Fruit fly (Drosophila melanogaster) whole organism, embryonic: ENCODE results near the gene Ak3.
A peak's percentile ranks its signal among the peaks of the same experiment; 100 is the strongest.

Experiments
- Abd-B ChIP-seq: fragments of 200-800 bp; sonication (Bioruptor generic); optimal IDR thresholded peaks from 2 replicates; lab custom pipeline; 2018; ENCODE audit warnings: missing biosample characterization, mild to moderate bottlenecking, missing genetic modification characterization, moderate library complexity
- Ada2b ChIP-seq: fragments of 200-800 bp; sonication (Bioruptor generic); IDR thresholded peaks from 2 replicates; pipeline ENCODE4 v1.3.6; 2022; ENCODE audit warnings: missing biosample characterization, missing genetic modification characterization
- B-H1 ChIP-seq: fragments of 200-800 bp; sonication (Bioruptor generic); IDR thresholded peaks from 3 replicates; pipeline ENCODE4 v1.3.6; 2022; ENCODE audit warnings: missing biosample characterization, missing genetic modification characterization
- Bdp1 ChIP-seq: fragments of 200-800 bp; sonication (Bioruptor generic); optimal IDR thresholded peaks from 3 replicates; lab custom pipeline; 2016; ENCODE audit warnings: missing biosample characterization, missing genetic modification characterization
- Bgb ChIP-seq: fragments of 200-800 bp; sonication (Bioruptor generic); IDR thresholded peaks from 2 replicates; pipeline ENCODE4 v1.3.6; 2022; ENCODE audit warnings: missing biosample characterization, missing genetic modification characterization; ENCODE audit not compliant: partially characterized antibody
- Blimp-1 ChIP-seq: fragments of 200-800 bp; sonication (Bioruptor generic); optimal IDR thresholded peaks from 3 replicates; lab custom pipeline; 2018; ENCODE audit warnings: missing biosample characterization, missing genetic modification characterization, mild to moderate bottlenecking, moderate library complexity, missing genetic modification reagents
- CG10959 ChIP-seq: fragments of 200-800 bp; sonication (Bioruptor generic); IDR thresholded peaks from 2 replicates; pipeline ENCODE4 v1.3.6; 2022; ENCODE audit warnings: missing biosample characterization, missing genetic modification characterization
- CG11398 ChIP-seq: fragments of 200-800 bp; sonication (Bioruptor generic); optimal IDR thresholded peaks from 2 replicates; lab custom pipeline; 2016; ENCODE audit warnings: missing biosample characterization, missing genetic modification characterization
- CG12104 ChIP-seq: fragments of 200-800 bp; sonication (Bioruptor generic); optimal IDR thresholded peaks from 3 replicates; lab custom pipeline; 2016; ENCODE audit warnings: missing biosample characterization, missing genetic modification characterization
- CG12155 ChIP-seq: fragments of 200-800 bp; sonication (Bioruptor generic); optimal IDR thresholded peaks from 3 replicates; lab custom pipeline; 2016; ENCODE audit warnings: missing biosample characterization, missing genetic modification characterization
- CG14050 ChIP-seq: fragments of 200-800 bp; sonication (Bioruptor generic); IDR thresholded peaks from 3 replicates; pipeline ENCODE4 v1.3.6; 2022; ENCODE audit warnings: missing biosample characterization, missing genetic modification characterization
- CG15269 ChIP-seq: fragments of 200-800 bp; sonication (Bioruptor generic); optimal IDR thresholded peaks from 2 replicates; lab custom pipeline; 2018; ENCODE audit warnings: missing biosample characterization, mild to moderate bottlenecking, missing genetic modification characterization, moderate library complexity
- CG17612 ChIP-seq: fragments of 200-800 bp; sonication (Bioruptor generic); IDR thresholded peaks from 2 replicates; pipeline ENCODE4 v1.3.6; 2022; ENCODE audit warnings: missing biosample characterization, missing genetic modification characterization
- CG3065 ChIP-seq: fragments of 200-800 bp; sonication (Bioruptor generic); optimal IDR thresholded peaks from 2 replicates; lab custom pipeline; 2016; ENCODE audit warnings: missing biosample characterization, missing genetic modification characterization
- CG31224 ChIP-seq: fragments of 200-800 bp; sonication (Bioruptor generic); IDR thresholded peaks from 2 replicates; pipeline ENCODE4 v1.3.6; 2022; ENCODE audit warnings: missing biosample characterization, missing genetic modification characterization
- CG43689 ChIP-seq: fragments of 200-800 bp; sonication (Bioruptor generic); IDR thresholded peaks from 2 replicates; pipeline ENCODE4 v1.3.6; 2022; ENCODE audit warnings: missing biosample characterization, missing genetic modification characterization
- CG4820 ChIP-seq: fragments of 200-800 bp; sonication (Bioruptor generic); optimal IDR thresholded peaks from 3 replicates; lab custom pipeline; 2016; ENCODE audit warnings: missing biosample characterization, missing genetic modification characterization
- CG5180 ChIP-seq: fragments of 200-800 bp; sonication (Bioruptor generic); optimal IDR thresholded peaks from 3 replicates; lab custom pipeline; 2017; ENCODE audit warnings: missing biosample characterization, missing genetic modification characterization, mild to moderate bottlenecking, moderate library complexity, missing genetic modification reagents
- CG7963 ChIP-seq: fragments of 200-800 bp; sonication (Bioruptor generic); IDR thresholded peaks from 3 replicates; pipeline ENCODE4 v1.3.6; 2022; ENCODE audit warnings: missing biosample characterization, missing genetic modification characterization; ENCODE audit not compliant: partially characterized antibody
- CG9817 ChIP-seq: fragments of 200-800 bp; sonication (Bioruptor generic); optimal IDR thresholded peaks from 2 replicates; lab custom pipeline; 2018; ENCODE audit warnings: missing biosample characterization, mild to moderate bottlenecking, missing genetic modification characterization, moderate library complexity
- CrebB ChIP-seq: fragments of 200-800 bp; sonication (Bioruptor generic); optimal IDR thresholded peaks from 3 replicates; lab custom pipeline; 2018; ENCODE audit warnings: missing biosample characterization, mild to moderate bottlenecking, missing genetic modification characterization
- Dll ChIP-seq: fragments of 200-800 bp; sonication (Bioruptor generic); IDR thresholded peaks from 4 replicates; pipeline ENCODE4 v1.3.6; 2022; ENCODE audit warnings: missing biosample characterization, missing genetic modification characterization; ENCODE audit not compliant: partially characterized antibody
- Fer3 ChIP-seq: fragments of 200-800 bp; sonication (Bioruptor generic); optimal IDR thresholded peaks from 2 replicates; lab custom pipeline; 2018; ENCODE audit warnings: missing biosample characterization, mild to moderate bottlenecking, missing genetic modification characterization, moderate library complexity
- Hand ChIP-seq: fragments of 200-800 bp; sonication (Bioruptor generic); optimal IDR thresholded peaks from 2 replicates; lab custom pipeline; 2017; ENCODE audit warnings: mild to moderate bottlenecking, missing biosample characterization, missing genetic modification reagents, missing genetic modification characterization
- MTF-1 ChIP-seq: fragments of 200-800 bp; sonication (Bioruptor generic); optimal IDR thresholded peaks from 2 replicates; lab custom pipeline; 2018; ENCODE audit warnings: missing biosample characterization, mild to moderate bottlenecking, missing genetic modification characterization, borderline replicate concordance
- Meics ChIP-seq: fragments of 200-800 bp; sonication (Bioruptor generic); optimal IDR thresholded peaks from 2 replicates; lab custom pipeline; 2017; ENCODE audit warnings: missing biosample characterization, mild to moderate bottlenecking, missing genetic modification characterization
- NFAT ChIP-seq: fragments of 200-800 bp; sonication (Bioruptor generic); IDR thresholded peaks from 2 replicates; pipeline ENCODE4 v1.3.6; 2022; ENCODE audit warnings: missing biosample characterization, missing genetic modification characterization
- Optix ChIP-seq: fragments of 200-800 bp; sonication (Bioruptor generic); IDR thresholded peaks from 3 replicates; pipeline ENCODE4 v1.3.6; 2022; ENCODE audit warnings: missing biosample characterization, missing genetic modification characterization
- Poxn ChIP-seq: fragments of 200-800 bp; sonication (Bioruptor generic); IDR thresholded peaks from 2 replicates; pipeline ENCODE4 v1.3.6; 2022; ENCODE audit warnings: missing biosample characterization, missing genetic modification characterization
- Side ChIP-seq: fragments of 200-800 bp; sonication (Bioruptor generic); optimal IDR thresholded peaks from 2 replicates; lab custom pipeline; 2016; ENCODE audit warnings: missing biosample characterization, missing genetic modification characterization
- Sox100B ChIP-seq: fragments of 200-800 bp; sonication (Bioruptor generic); optimal IDR thresholded peaks from 3 replicates; lab custom pipeline; 2018; ENCODE audit warnings: missing biosample characterization, mild to moderate bottlenecking, missing genetic modification characterization
- Stat92E ChIP-seq, 3 experiments: fragments of >200 bp in 2 of 3; fragments of 200-800 bp in 1 of 3; sonication (Bioruptor generic) in 1 of 3; optimal IDR thresholded peaks; 2 replicates each; lab custom pipeline; 2017 to 2019; ENCODE audit warnings: missing biosample characterization in 3 of 3, missing genetic modification characterization in 3 of 3, mild to moderate bottlenecking in 1 of 3, moderate library complexity in 1 of 3
- ato ChIP-seq: fragments of 200-800 bp; sonication (Bioruptor generic); IDR thresholded peaks from 2 replicates; pipeline ENCODE4 v1.3.6; 2022; ENCODE audit warnings: missing biosample characterization, missing genetic modification characterization; ENCODE audit not compliant: partially characterized antibody
- az2 ChIP-seq: fragments of 200-800 bp; sonication (Bioruptor generic); optimal IDR thresholded peaks from 3 replicates; lab custom pipeline; 2016; ENCODE audit warnings: missing biosample characterization, missing genetic modification characterization
- bigmax ChIP-seq: fragments of 200-800 bp; sonication (Bioruptor generic); optimal IDR thresholded peaks from 2 replicates; lab custom pipeline; 2018; ENCODE audit warnings: missing biosample characterization, mild to moderate bottlenecking, missing genetic modification characterization
- caup ChIP-seq: fragments of 200-800 bp; sonication (Bioruptor generic); optimal IDR thresholded peaks from 3 replicates; lab custom pipeline; 2017; ENCODE audit warnings: missing biosample characterization, mild to moderate bottlenecking, missing genetic modification characterization, moderate library complexity; ENCODE audit not compliant: severe bottlenecking
- crol ChIP-seq: fragments of 200-800 bp; sonication (Bioruptor generic); IDR thresholded peaks from 2 replicates; pipeline ENCODE4 v1.3.6; 2022; ENCODE audit warnings: missing biosample characterization, missing genetic modification characterization
- grn ChIP-seq: fragments of 200-800 bp; sonication (Bioruptor generic); optimal IDR thresholded peaks from 3 replicates; lab custom pipeline; 2017; ENCODE audit warnings: missing biosample characterization, missing genetic modification characterization
- gsb ChIP-seq: fragments of 200-800 bp; sonication (Bioruptor generic); IDR thresholded peaks from 2 replicates; pipeline ENCODE4 v1.3.6; 2022; ENCODE audit warnings: missing biosample characterization, missing genetic modification characterization
- hb ChIP-seq: fragments of 200-800 bp; sonication (Bioruptor generic); IDR thresholded peaks from 3 replicates; pipeline ENCODE4 v1.3.6; 2022; ENCODE audit warnings: missing biosample characterization, missing genetic modification characterization; ENCODE audit not compliant: partially characterized antibody
- kah ChIP-seq: fragments of 200-800 bp; sonication (Bioruptor generic); optimal IDR thresholded peaks from 2 replicates; lab custom pipeline; 2018; ENCODE audit warnings: missing biosample characterization, mild to moderate bottlenecking, missing genetic modification characterization
- lov ChIP-seq, 2 experiments: fragments of 200-800 bp in 1 of 2; fragments of >200 bp in 1 of 2; sonication (Bioruptor generic) in 1 of 2; IDR thresholded peaks in 1 of 2; optimal IDR thresholded peaks in 1 of 2; 2 replicates in 1 of 2; 3 replicates in 1 of 2; pipeline versions ENCODE4 v1.3.6 to Lab custom; 2017 to 2022; ENCODE audit warnings: missing biosample characterization in 1 of 2, missing genetic modification characterization in 1 of 2
- mld ChIP-seq: fragments of 200-800 bp; sonication (Bioruptor generic); IDR thresholded peaks from 3 replicates; pipeline ENCODE4 v1.3.6; 2022; ENCODE audit warnings: missing biosample characterization, missing genetic modification characterization; ENCODE audit not compliant: partially characterized antibody
- pb ChIP-seq: fragments of 200-800 bp; sonication (Bioruptor generic); optimal IDR thresholded peaks from 3 replicates; lab custom pipeline; 2016; ENCODE audit warnings: missing biosample characterization, missing genetic modification characterization
- pfk ChIP-seq: fragments of 200-800 bp; sonication (Bioruptor generic); optimal IDR thresholded peaks from 2 replicates; lab custom pipeline; 2018; ENCODE audit warnings: missing biosample characterization, mild to moderate bottlenecking, missing genetic modification characterization, moderate library complexity
- salm ChIP-seq: fragments of 200-800 bp; sonication (Bioruptor generic); optimal IDR thresholded peaks from 2 replicates; lab custom pipeline; 2018; ENCODE audit warnings: missing biosample characterization, mild to moderate bottlenecking, missing genetic modification characterization
- slou ChIP-seq: fragments of 200-800 bp; sonication (Bioruptor generic); optimal IDR thresholded peaks from 3 replicates; lab custom pipeline; 2016; ENCODE audit warnings: missing biosample characterization, missing genetic modification characterization
- ssp ChIP-seq: fragments of 200-800 bp; sonication (Bioruptor generic); IDR thresholded peaks from 2 replicates; pipeline ENCODE4 v1.3.6; 2022; ENCODE audit warnings: missing biosample characterization, missing genetic modification characterization

Gene Ak3

dm6 chr3R:10884031-10884677, 5.2 kb downstream of the Ak3 start (continued):
- no peak for TF ChIP-seq pfk
- no peak for TF ChIP-seq CG17612 (GFP tag; lab: Robert Waterston, UW)
- TF ChIP-seq CG12104 (GFP tag; lab: Kevin White, UChicago): peak; percentile 60
- TF ChIP-seq Meics (GFP tag; lab: Kevin White, UChicago): peak; percentile 84
- no peak for TF ChIP-seq Bgb (GFP tag; lab: Robert Waterston, UW)
- TF ChIP-seq CG9817: peak; percentile 69
- peak; percentile 37 for TF ChIP-seq kah (GFP tag; lab: Kevin White, UChicago)
- no peak for TF ChIP-seq crol (GFP tag; lab: Robert Waterston, UW)
- TF ChIP-seq grn (GFP tag; lab: Kevin White, UChicago): no peak
- TF ChIP-seq B-H1 (GFP tag; lab: Robert Waterston, UW): peak; percentile 78
- peak; percentile 61 for TF ChIP-seq salm
- TF ChIP-seq CG4820 (GFP tag; lab: Kevin White, UChicago): peak; percentile 60
- TF ChIP-seq mld (GFP tag; lab: Robert Waterston, UW): no peak
- TF ChIP-seq Optix (GFP tag; lab: Robert Waterston, UW): peak; percentile 60; the same call in 1 of the 3 replicates
- peak; percentile 67 for TF ChIP-seq CG14050 (GFP tag; lab: Robert Waterston, UW)
- no peak for TF ChIP-seq CG10959
- TF ChIP-seq NFAT (GFP tag; lab: Robert Waterston, UW): peak; percentile 87
- TF ChIP-seq ssp: peak; percentile 44
- TF ChIP-seq hb: no peak
- peak; percentile 80 for TF ChIP-seq CG15269 (tag; lab: Kevin White, UChicago)
- peak; percentile 75 for TF ChIP-seq Ada2b (GFP tag; lab: Robert Waterston, UW)
- no peak for TF ChIP-seq lov (optimal IDR thresholded peaks at IDR 0.05; lab: Kevin White, UChicago)
- TF ChIP-seq lov (GFP tag; IDR thresholded peaks at IDR 0.05; lab: Robert Waterston, UW): peak; percentile 72; the same call in 2 of the 3 replicates
- TF ChIP-seq az2 (GFP tag; lab: Kevin White, UChicago): peak; percentile 42
- TF ChIP-seq Hand (GFP tag; lab: Kevin White, UChicago): peak; percentile 16
- no peak for TF ChIP-seq CG11398 (GFP tag; lab: Kevin White, UChicago)
- TF ChIP-seq Poxn (GFP tag; lab: Robert Waterston, UW): peak; percentile 51
- TF ChIP-seq CG31224 (GFP tag; lab: Robert Waterston, UW): peak; percentile 75
- peak; percentile 89 for TF ChIP-seq caup (GFP tag; lab: Kevin White, UChicago)
- no peak for TF ChIP-seq Dll (GFP tag; lab: Robert Waterston, UW)
- peak; percentile 75 for TF ChIP-seq gsb (GFP tag; lab: Robert Waterston, UW)
- TF ChIP-seq CrebB: peak; percentile 52
- TF ChIP-seq bigmax (GFP tag; lab: Kevin White, UChicago): no peak
- no peak for TF ChIP-seq Bdp1 (GFP tag; lab: Kevin White, UChicago)
- no peak for TF ChIP-seq pb
- TF ChIP-seq ato: no peak
- TF ChIP-seq Sox100B: peak; percentile 76
- no peak for TF ChIP-seq slou (GFP tag; lab: Kevin White, UChicago)
- peak; percentile 79 for TF ChIP-seq Abd-B (GFP tag; lab: Kevin White, UChicago)
- peak; percentile 60 for TF ChIP-seq CG43689 (GFP tag; lab: Robert Waterston, UW)
- peak; percentile 80 for TF ChIP-seq Fer3 (tag; lab: Kevin White, UChicago)
- TF ChIP-seq CG5180 (GFP tag; lab: Kevin White, UChicago): peak; percentile 74
- no peak for TF ChIP-seq CG7963
- no peak for TF ChIP-seq Stat92E (GFP tag; optimal IDR thresholded peaks at IDR 0.05; lab: Kevin White, UChicago)
- TF ChIP-seq Blimp-1 (GFP tag; lab: Kevin White, UChicago): peak; percentile 54
- peak; percentile 55 for TF ChIP-seq MTF-1 (GFP tag; lab: Kevin White, UChicago)
- TF ChIP-seq CG3065 (GFP tag; lab: Kevin White, UChicago): no peak
- peak; percentile 21 for TF ChIP-seq CG12155
- TF ChIP-seq Side: no peak
